Comparison of ENCODE assay signal across 1 fruit fly cellular context in the genomic region with DNA sequence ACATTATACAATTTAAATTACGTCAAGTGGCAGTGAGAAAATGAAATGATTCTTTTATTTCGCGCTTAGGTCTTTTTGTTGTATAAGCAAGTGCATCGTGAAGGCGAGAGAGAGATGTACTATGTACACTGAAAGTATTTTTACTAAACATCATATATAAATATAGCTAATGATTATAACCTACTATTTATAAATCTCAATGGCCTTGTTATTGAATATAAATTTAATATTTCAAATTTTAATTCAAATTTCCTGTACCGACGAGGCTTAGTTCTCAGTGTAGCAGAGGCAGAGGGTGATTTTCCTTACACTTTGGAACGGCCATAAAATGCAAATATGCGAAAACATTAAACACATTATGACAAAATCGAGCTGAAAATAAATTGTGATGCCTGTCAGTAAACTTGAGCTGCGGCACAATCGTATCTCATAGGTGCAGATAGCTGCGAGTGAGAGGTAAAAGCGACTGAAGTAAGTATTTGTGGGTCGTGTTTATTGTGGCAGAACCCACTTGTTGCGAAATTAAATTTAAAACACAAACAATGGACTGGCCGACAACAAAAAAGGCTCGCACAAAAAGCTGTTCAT.
TF ChIP-seq lines count a peak whose summit lies in the region.

No protein-coding gene starts in this region.

TF ChIP-seq in whole organism, embryonic, 481 proteins besides CTCF, POLR2A, EP300 and RAD21 (continued from another document and continues in another):
- no peak for TF ChIP-seq Scr (GFP tag; IDR thresholded peaks at IDR 0.05; lab: Robert Waterston, UW; ENCODE audit: partially characterized antibody)
- TF ChIP-seq CG10267 (tag; optimal IDR thresholded peaks at IDR 0.05; lab: Kevin White, UChicago): peak; percentile 36
- no peak for TF ChIP-seq CG12236 (GFP tag; optimal IDR thresholded peaks at IDR 0.05; lab: Kevin White, UChicago)
- TF ChIP-seq CG15601 (tag; optimal IDR thresholded peaks at IDR 0.05; lab: Kevin White, UChicago): no peak
- TF ChIP-seq Drgx (GFP tag; IDR thresholded peaks at IDR 0.05; lab: Robert Waterston, UW): peak; percentile 81
- no peak for TF ChIP-seq CG10654 (GFP tag; optimal IDR thresholded peaks at IDR 0.05; lab: Kevin White, UChicago)
- TF ChIP-seq az2 (GFP tag; optimal IDR thresholded peaks at IDR 0.05; lab: Kevin White, UChicago): peak; percentile 41
- no peak for TF ChIP-seq sima (GFP tag; optimal IDR thresholded peaks at IDR 0.05; lab: Kevin White, UChicago)
- no peak for TF ChIP-seq dati (GFP tag; IDR thresholded peaks at IDR 0.05; lab: Robert Waterston, UW)
- no peak for TF ChIP-seq sim (GFP tag; IDR thresholded peaks at IDR 0.05; lab: Robert Waterston, UW)
- no peak for TF ChIP-seq CG17568 (GFP tag; optimal IDR thresholded peaks at IDR 0.05; lab: Kevin White, UChicago)
- no peak for TF ChIP-seq fd64A (GFP tag; optimal IDR thresholded peaks at IDR 0.05; lab: Kevin White, UChicago)
- TF ChIP-seq Asciz (GFP tag; optimal IDR thresholded peaks at IDR 0.05; lab: Kevin White, UChicago): no peak
- no peak for TF ChIP-seq Dip3 (GFP tag; optimal IDR thresholded peaks at IDR 0.05; lab: Kevin White, UChicago)
- no peak for TF ChIP-seq Camta (GFP tag; optimal IDR thresholded peaks at IDR 0.05; lab: Kevin White, UChicago)
- no peak for TF ChIP-seq CG8944 (GFP tag; optimal IDR thresholded peaks at IDR 0.05; lab: Kevin White, UChicago)
- TF ChIP-seq Awh (GFP tag; IDR thresholded peaks at IDR 0.05; lab: Robert Waterston, UW): no peak
- TF ChIP-seq slp2 (GFP tag; optimal IDR thresholded peaks at IDR 0.05; lab: Kevin White, UChicago): no peak
- no peak for TF ChIP-seq Poxn (GFP tag; IDR thresholded peaks at IDR 0.05; lab: Robert Waterston, UW)
- no peak for TF ChIP-seq CG3838 (GFP tag; optimal IDR thresholded peaks at IDR 0.05; lab: Kevin White, UChicago)
- TF ChIP-seq Sry-β (GFP tag; optimal IDR thresholded peaks at IDR 0.05; lab: Kevin White, UChicago): no peak
- no peak for TF ChIP-seq ato (GFP tag; IDR thresholded peaks at IDR 0.05; lab: Robert Waterston, UW; ENCODE audit: partially characterized antibody)
- TF ChIP-seq slbo (GFP tag; IDR thresholded peaks at IDR 0.05; lab: Robert Waterston, UW): peak; percentile 53
- TF ChIP-seq CG12659 (GFP tag; optimal IDR thresholded peaks at IDR 0.05; lab: Kevin White, UChicago): peak; percentile 32
- TF ChIP-seq Tbp (GFP tag; optimal IDR thresholded peaks at IDR 0.05; lab: Kevin White, UChicago): no peak
- no peak for TF ChIP-seq caup (GFP tag; optimal IDR thresholded peaks at IDR 0.05; lab: Kevin White, UChicago; ENCODE audit: severe bottlenecking)
- TF ChIP-seq CG4707 (GFP tag; optimal IDR thresholded peaks at IDR 0.05; lab: Kevin White, UChicago): no peak
- peak; percentile 57 for TF ChIP-seq CG10979 (tag; optimal IDR thresholded peaks at IDR 0.05; lab: Kevin White, UChicago)
- TF ChIP-seq CG16815 (GFP tag; optimal IDR thresholded peaks at IDR 0.05; lab: Kevin White, UChicago): no peak
- TF ChIP-seq Blimp-1 (GFP tag; optimal IDR thresholded peaks at IDR 0.05; lab: Kevin White, UChicago): no peak
- no peak for TF ChIP-seq CG8281 (tag; optimal IDR thresholded peaks at IDR 0.05; lab: Kevin White, UChicago)
- no peak for TF ChIP-seq da (GFP tag; optimal IDR thresholded peaks at IDR 0.05; lab: Kevin White, UChicago)
- no peak for TF ChIP-seq NC2α (GFP tag; optimal IDR thresholded peaks at IDR 0.05; lab: Kevin White, UChicago)
- TF ChIP-seq Hmx (GFP tag; optimal IDR thresholded peaks at IDR 0.05; lab: Kevin White, UChicago): no peak
- TF ChIP-seq Aef1 (GFP tag; IDR thresholded peaks at IDR 0.05; lab: Robert Waterston, UW): peak; percentile 42; the same call in 2 of the 3 replicates
- no peak for TF ChIP-seq crp (GFP tag; optimal IDR thresholded peaks at IDR 0.05; lab: Kevin White, UChicago)
- TF ChIP-seq z (GFP tag; IDR thresholded peaks at IDR 0.05; lab: Robert Waterston, UW): no peak
- TF ChIP-seq CG5953 (GFP tag; IDR thresholded peaks at IDR 0.05; lab: Robert Waterston, UW): no peak
- TF ChIP-seq pnt (GFP tag; optimal IDR thresholded peaks at IDR 0.05; lab: Kevin White, UChicago): no peak
- no peak for TF ChIP-seq CG8089 (GFP tag; optimal IDR thresholded peaks at IDR 0.05; lab: Kevin White, UChicago)
- no peak for TF ChIP-seq nom (GFP tag; optimal IDR thresholded peaks at IDR 0.05; lab: Kevin White, UChicago)
- peak; percentile 18 for TF ChIP-seq ATbp (GFP tag; optimal IDR thresholded peaks at IDR 0.05; lab: Kevin White, UChicago)
- no peak for TF ChIP-seq B-H1 (GFP tag; IDR thresholded peaks at IDR 0.05; lab: Robert Waterston, UW)
- no peak for TF ChIP-seq twi (tag; optimal IDR thresholded peaks at IDR 0.05; lab: Kevin White, UChicago)
- no peak for TF ChIP-seq bab2 (GFP tag; optimal IDR thresholded peaks at IDR 0.05; lab: Kevin White, UChicago)
- TF ChIP-seq kay (GFP tag; optimal IDR thresholded peaks at IDR 0.05; lab: Kevin White, UChicago): no peak
- TF ChIP-seq CG43689 (GFP tag; IDR thresholded peaks at IDR 0.05; lab: Robert Waterston, UW): no peak
- peak; percentile 45; the same call in 2 of the 3 replicates for TF ChIP-seq tgo (GFP tag; IDR thresholded peaks at IDR 0.05; lab: Robert Waterston, UW)
- TF ChIP-seq mam (GFP tag; optimal IDR thresholded peaks at IDR 0.05; lab: Kevin White, UChicago): no peak
- peak; percentile 2 for TF ChIP-seq odd (GFP tag; optimal IDR thresholded peaks at IDR 0.05; lab: Kevin White, UChicago)
- peak; percentile 45; the same call in 1 of the 2 replicates for TF ChIP-seq CG17328 (GFP tag; IDR thresholded peaks at IDR 0.05; lab: Robert Waterston, UW)
- TF ChIP-seq CG15696 (tag; optimal IDR thresholded peaks at IDR 0.05; lab: Kevin White, UChicago): no peak
- TF ChIP-seq CG17912 (GFP tag; optimal IDR thresholded peaks at IDR 0.05; lab: Kevin White, UChicago): no peak
- TF ChIP-seq CG8478 (optimal IDR thresholded peaks at IDR 0.05; lab: Kevin White, UChicago): no peak
- TF ChIP-seq Hey (tag; optimal IDR thresholded peaks at IDR 0.05; lab: Kevin White, UChicago): no peak
- no peak for TF ChIP-seq Spps (tag; optimal IDR thresholded peaks at IDR 0.05; lab: Kevin White, UChicago)
- no peak for TF ChIP-seq onecut (GFP tag; IDR thresholded peaks at IDR 0.05; lab: Robert Waterston, UW)
- peak; percentile 29; the same call in 1 of the 2 replicates for TF ChIP-seq CG32767 (GFP tag; IDR thresholded peaks at IDR 0.05; lab: Robert Waterston, UW)
- no peak for TF ChIP-seq Hsf (GFP tag; optimal IDR thresholded peaks at IDR 0.05; lab: Kevin White, UChicago)
- TF ChIP-seq CG18262 (tag; optimal IDR thresholded peaks at IDR 0.05; lab: Kevin White, UChicago): peak; percentile 63
- TF ChIP-seq cwo (GFP tag; optimal IDR thresholded peaks at IDR 0.05; lab: Kevin White, UChicago): peak; percentile 30
- TF ChIP-seq lmd (GFP tag; IDR thresholded peaks at IDR 0.05; lab: Robert Waterston, UW): no peak
- TF ChIP-seq CG6272 (GFP tag; IDR thresholded peaks at IDR 0.05; lab: Robert Waterston, UW): no peak
- peak; percentile 5 for TF ChIP-seq CG1233 (GFP tag; optimal IDR thresholded peaks at IDR 0.05; lab: Kevin White, UChicago)
- no peak for TF ChIP-seq tx (GFP tag; optimal IDR thresholded peaks at IDR 0.05; lab: Kevin White, UChicago)
- TF ChIP-seq zfh2 (GFP tag; optimal IDR thresholded peaks at IDR 0.05; lab: Kevin White, UChicago): no peak
- peak; percentile 62 for TF ChIP-seq CG12391 (tag; optimal IDR thresholded peaks at IDR 0.05; lab: Kevin White, UChicago)
- TF ChIP-seq usp (GFP tag; optimal IDR thresholded peaks at IDR 0.05; lab: Kevin White, UChicago): no peak
- peak; percentile 41 for TF ChIP-seq CG9932 (GFP tag; IDR thresholded peaks at IDR 0.05; lab: Robert Waterston, UW)
- TF ChIP-seq pzg (GFP tag; optimal IDR thresholded peaks at IDR 0.05; lab: Kevin White, UChicago): no peak
- TF ChIP-seq CG17802 (tag; optimal IDR thresholded peaks at IDR 0.05; lab: Kevin White, UChicago): no peak
- no peak for TF ChIP-seq aop (GFP tag; IDR thresholded peaks at IDR 0.05; lab: Robert Waterston, UW)
- TF ChIP-seq eve (GFP tag; optimal IDR thresholded peaks at IDR 0.05; lab: Kevin White, UChicago): no peak
- TF ChIP-seq phol (tag; optimal IDR thresholded peaks at IDR 0.05; lab: Kevin White, UChicago): peak; percentile 62
- TF ChIP-seq tio (GFP tag; optimal IDR thresholded peaks at IDR 0.05; lab: Kevin White, UChicago): peak; percentile 28
- TF ChIP-seq gsb (GFP tag; IDR thresholded peaks at IDR 0.05; lab: Robert Waterston, UW): no peak
- peak; percentile 65 for TF ChIP-seq CG2712 (tag; optimal IDR thresholded peaks at IDR 0.05; lab: Kevin White, UChicago)
- no peak for TF ChIP-seq CG9876 (GFP tag; optimal IDR thresholded peaks at IDR 0.05; lab: Kevin White, UChicago)
- TF ChIP-seq Atf3 (GFP tag; optimal IDR thresholded peaks at IDR 0.05; lab: Kevin White, UChicago): no peak
- TF ChIP-seq rib (GFP tag; IDR thresholded peaks at IDR 0.05; lab: Robert Waterston, UW): no peak
- TF ChIP-seq CG2875 (GFP tag; optimal IDR thresholded peaks at IDR 0.05; lab: Kevin White, UChicago): no peak
- TF ChIP-seq Mrtf (GFP tag; IDR thresholded peaks at IDR 0.05; lab: Robert Waterston, UW): no peak
- TF ChIP-seq Kr (GFP tag; optimal IDR thresholded peaks at IDR 0.05; lab: Kevin White, UChicago): no peak
- no peak for TF ChIP-seq ara (GFP tag; IDR thresholded peaks at IDR 0.05; lab: Robert Waterston, UW)
- no peak for TF ChIP-seq stwl (tag; optimal IDR thresholded peaks at IDR 0.05; lab: Kevin White, UChicago)
- TF ChIP-seq CG13624 (GFP tag; optimal IDR thresholded peaks at IDR 0.05; lab: Kevin White, UChicago): no peak
- TF ChIP-seq zf30C (GFP tag; optimal IDR thresholded peaks at IDR 0.05; lab: Kevin White, UChicago): no peak
- TF ChIP-seq otp (GFP tag; IDR thresholded peaks at IDR 0.05; lab: Robert Waterston, UW): no peak
- TF ChIP-seq al (GFP tag; IDR thresholded peaks at IDR 0.05; lab: Robert Waterston, UW): no peak
- peak; percentile 48 for TF ChIP-seq CG14710 (tag; optimal IDR thresholded peaks at IDR 0.05; lab: Kevin White, UChicago)
- TF ChIP-seq toy (GFP tag; IDR thresholded peaks at IDR 0.05; lab: Robert Waterston, UW): no peak
- no peak for TF ChIP-seq CG8765 (GFP tag; IDR thresholded peaks at IDR 0.05; lab: Robert Waterston, UW)
- TF ChIP-seq CG12769 (tag; optimal IDR thresholded peaks at IDR 0.05; lab: Kevin White, UChicago): no peak
- no peak for TF ChIP-seq Antp (GFP tag; optimal IDR thresholded peaks at IDR 0.05; lab: Kevin White, UChicago)
- TF ChIP-seq CG6765 (GFP tag; optimal IDR thresholded peaks at IDR 0.05; lab: Kevin White, UChicago): no peak
- TF ChIP-seq Dll (GFP tag; IDR thresholded peaks at IDR 0.05; lab: Robert Waterston, UW; ENCODE audit: partially characterized antibody): no peak
- TF ChIP-seq psq (GFP tag; optimal IDR thresholded peaks at IDR 0.05; lab: Kevin White, UChicago): no peak
- TF ChIP-seq CG4820 (GFP tag; optimal IDR thresholded peaks at IDR 0.05; lab: Kevin White, UChicago): peak; percentile 27
- TF ChIP-seq CG18011 (GFP tag; optimal IDR thresholded peaks at IDR 0.05; lab: Kevin White, UChicago): no peak
- peak; percentile 22 for TF ChIP-seq Hmr (GFP tag; optimal IDR thresholded peaks at IDR 0.05; lab: Kevin White, UChicago)
- peak; percentile 16; the same call in 1 of the 2 replicates for TF ChIP-seq CG32772 (GFP tag; IDR thresholded peaks at IDR 0.05; lab: Robert Waterston, UW)
- no peak for TF ChIP-seq sqz (GFP tag; optimal IDR thresholded peaks at IDR 0.05; lab: Kevin White, UChicago)
- no peak for TF ChIP-seq ttk (GFP tag; IDR thresholded peaks at IDR 0.05; lab: Robert Waterston, UW)
- peak; percentile 50 for TF ChIP-seq CG7271 (tag; optimal IDR thresholded peaks at IDR 0.05; lab: Kevin White, UChicago)
- TF ChIP-seq h (optimal IDR thresholded peaks at IDR 0.05; lab: Kevin White, UChicago): no peak
- TF ChIP-seq stc (GFP tag; IDR thresholded peaks at IDR 0.05; lab: Robert Waterston, UW): peak; percentile 58; the same call in 1 of the 2 replicates
- no peak for TF ChIP-seq CG1792 (GFP tag; optimal IDR thresholded peaks at IDR 0.05; lab: Kevin White, UChicago)
- no peak for TF ChIP-seq nerfin-2 (GFP tag; IDR thresholded peaks at IDR 0.05; lab: Robert Waterston, UW; ENCODE audit: partially characterized antibody)
- no peak for TF ChIP-seq wdn (GFP tag; IDR thresholded peaks at IDR 0.05; lab: Robert Waterston, UW)
- TF ChIP-seq CG6683 (GFP tag; optimal IDR thresholded peaks at IDR 0.05; lab: Kevin White, UChicago): no peak
- no peak for TF ChIP-seq H15 (GFP tag; IDR thresholded peaks at IDR 0.05; lab: Robert Waterston, UW)
- TF ChIP-seq CG7987 (GFP tag; optimal IDR thresholded peaks at IDR 0.05; lab: Kevin White, UChicago): no peak
- TF ChIP-seq salm (tag; optimal IDR thresholded peaks at IDR 0.05; lab: Kevin White, UChicago): no peak
- no peak for TF ChIP-seq C15 (GFP tag; IDR thresholded peaks at IDR 0.05; lab: Robert Waterston, UW)
- TF ChIP-seq cg (GFP tag; optimal IDR thresholded peaks at IDR 0.05; lab: Kevin White, UChicago): no peak
- no peak for TF ChIP-seq CG1024 (GFP tag; IDR thresholded peaks at IDR 0.05; lab: Robert Waterston, UW)
- TF ChIP-seq D (optimal IDR thresholded peaks at IDR 0.05; lab: Kevin White, UChicago): no peak
- TF ChIP-seq D (GFP tag; optimal IDR thresholded peaks at IDR 0.05; lab: Kevin White, UChicago): peak; percentile 31
- no peak for TF ChIP-seq CG10543 (GFP tag; optimal IDR thresholded peaks at IDR 0.05; lab: Kevin White, UChicago)
- TF ChIP-seq CG14441 (GFP tag; IDR thresholded peaks at IDR 0.05; lab: Robert Waterston, UW): peak; percentile 66
- no peak for TF ChIP-seq H2.0 (GFP tag; IDR thresholded peaks at IDR 0.05; lab: Robert Waterston, UW)
- no peak for TF ChIP-seq sens-2 (GFP tag; IDR thresholded peaks at IDR 0.05; lab: Robert Waterston, UW)
- no peak for TF ChIP-seq Dad (GFP tag; optimal IDR thresholded peaks at IDR 0.05; lab: Kevin White, UChicago)
- no peak for TF ChIP-seq Ets97D (GFP tag; optimal IDR thresholded peaks at IDR 0.05; lab: Kevin White, UChicago)
- TF ChIP-seq CG3065 (GFP tag; optimal IDR thresholded peaks at IDR 0.05; lab: Kevin White, UChicago): no peak
- TF ChIP-seq CG34224 (GFP tag; IDR thresholded peaks at IDR 0.05; lab: Robert Waterston, UW; ENCODE audit: partially characterized antibody): no peak
- TF ChIP-seq esg (GFP tag; conservative IDR thresholded peaks at IDR 0.05; lab: Robert Waterston, UW): peak; percentile 46
- peak; percentile 17 for TF ChIP-seq Ssrp (tag; optimal IDR thresholded peaks at IDR 0.05; lab: Kevin White, UChicago)
- TF ChIP-seq CG31388 (GFP tag; optimal IDR thresholded peaks at IDR 0.05; lab: Kevin White, UChicago): no peak
- no peak for TF ChIP-seq TFAM (GFP tag; optimal IDR thresholded peaks at IDR 0.05; lab: Kevin White, UChicago)
- TF ChIP-seq CG1647 (GFP tag; optimal IDR thresholded peaks at IDR 0.05; lab: Kevin White, UChicago): no peak
- TF ChIP-seq CG3726 (GFP tag; IDR thresholded peaks at IDR 0.05; lab: Robert Waterston, UW): no peak
